Fruit fly (Drosophila melanogaster) whole organism, prepupa: Measurements from ENCODE around the gene Keap1.

ENCODE experiments used
- Blimp-1 ChIP-seq: fragments of 200-800 bp; sonication (Bioruptor generic); optimal IDR thresholded peaks from 3 replicates; lab custom pipeline; 2017; ENCODE audit warnings: missing biosample characterization, missing genetic modification characterization, mild to moderate bottlenecking, moderate library complexity, missing genetic modification reagents
- CG10631 ChIP-seq: fragments of 200-800 bp; sonication (Bioruptor generic); optimal IDR thresholded peaks from 2 replicates; lab custom pipeline; 2016; ENCODE audit warnings: missing biosample characterization, missing genetic modification characterization
- CG10669 ChIP-seq: fragments of 200-800 bp; sonication (Bioruptor generic); optimal IDR thresholded peaks from 3 replicates; lab custom pipeline; 2018; ENCODE audit warnings: missing biosample characterization, mild to moderate bottlenecking, missing genetic modification characterization, moderate library complexity
- CG11294 ChIP-seq: fragments of 200-800 bp; sonication (Bioruptor generic); IDR thresholded peaks from 2 replicates; pipeline ENCODE4 v1.3.6; 2022; ENCODE audit warnings: missing biosample characterization, missing genetic modification characterization
- CG11902 ChIP-seq: fragments of 200-800 bp; sonication (Bioruptor generic); optimal IDR thresholded peaks from 3 replicates; lab custom pipeline; 2016; ENCODE audit warnings: missing biosample characterization, missing genetic modification characterization
- CG1621 ChIP-seq: fragments of 200-800 bp; sonication (Bioruptor generic); optimal IDR thresholded peaks from 3 replicates; lab custom pipeline; 2018; ENCODE audit warnings: missing biosample characterization, mild to moderate bottlenecking, missing genetic modification characterization
- CG16779 ChIP-seq: fragments of 200-800 bp; sonication (Bioruptor generic); optimal IDR thresholded peaks from 3 replicates; lab custom pipeline; 2017; ENCODE audit warnings: missing biosample characterization, mild to moderate bottlenecking, missing genetic modification characterization
- CG3032 ChIP-seq: fragments of 200-800 bp; optimal IDR thresholded peaks from 2 replicates; lab custom pipeline; 2019; ENCODE audit warnings: missing biosample characterization, mild to moderate bottlenecking, missing genetic modification characterization, moderate library complexity
- CG31627 ChIP-seq: fragments of 200-800 bp; sonication (Bioruptor generic); optimal IDR thresholded peaks from 3 replicates; lab custom pipeline; 2016; ENCODE audit warnings: missing biosample characterization, missing genetic modification characterization
- CG32006 ChIP-seq: fragments of 200-800 bp; sonication (Bioruptor generic); optimal IDR thresholded peaks from 3 replicates; lab custom pipeline; 2017; ENCODE audit warnings: missing biosample characterization, mild to moderate bottlenecking, missing genetic modification characterization
- CG3919 ChIP-seq: fragments of 200-800 bp; sonication (Bioruptor generic); optimal IDR thresholded peaks from 3 replicates; lab custom pipeline; 2016; ENCODE audit warnings: missing biosample characterization, missing genetic modification characterization
- CG4318 ChIP-seq: fragments of 200-800 bp; sonication (Bioruptor generic); optimal IDR thresholded peaks from 3 replicates; lab custom pipeline; 2017; ENCODE audit warnings: missing biosample characterization, mild to moderate bottlenecking, missing genetic modification characterization
- CG6792 ChIP-seq: fragments of 200-800 bp; sonication (Bioruptor generic); optimal IDR thresholded peaks from 3 replicates; lab custom pipeline; 2016; ENCODE audit warnings: missing biosample characterization, missing genetic modification characterization
- CG6854 ChIP-seq: fragments of 200-800 bp; sonication (Bioruptor generic); optimal IDR thresholded peaks from 2 replicates; lab custom pipeline; 2017; ENCODE audit warnings: missing biosample characterization, mild to moderate bottlenecking, missing genetic modification characterization
- CG7368 ChIP-seq: fragments of 200-800 bp; sonication (Bioruptor generic); optimal IDR thresholded peaks from 3 replicates; lab custom pipeline; 2016; ENCODE audit warnings: missing biosample characterization, missing genetic modification characterization
- CG8119 ChIP-seq: fragments of 200-800 bp; sonication (Bioruptor generic); IDR thresholded peaks from 3 replicates; pipeline ENCODE4 v1.3.6; 2022; ENCODE audit warnings: missing biosample characterization, missing genetic modification characterization
- CG8319 ChIP-seq: fragments of 200-800 bp; sonication (Bioruptor generic); optimal IDR thresholded peaks from 3 replicates; lab custom pipeline; 2016; ENCODE audit warnings: missing biosample characterization, missing genetic modification characterization
- CG8632 ChIP-seq: fragments of 200-800 bp; sonication (Bioruptor generic); optimal IDR thresholded peaks from 3 replicates; lab custom pipeline; 2016; ENCODE audit warnings: missing biosample characterization, missing genetic modification characterization
- Eip75B ChIP-seq: fragments of 200-800 bp; sonication (Bioruptor generic); optimal IDR thresholded peaks from 3 replicates; lab custom pipeline; 2016; ENCODE audit warnings: missing biosample characterization, missing genetic modification characterization
- Eip78C ChIP-seq: fragments of 200-800 bp; sonication (Bioruptor generic); peaks from one replicate; lab custom pipeline; 2016; ENCODE audit warnings: missing biosample characterization, missing genetic modification characterization
- Eip93F ChIP-seq: fragments of 200-800 bp; sonication (Bioruptor generic); optimal IDR thresholded peaks from 2 replicates; lab custom pipeline; 2016; ENCODE audit warnings: missing biosample characterization, mild to moderate bottlenecking, missing genetic modification characterization
- Ets96B ChIP-seq: fragments of 200-800 bp; optimal IDR thresholded peaks from 2 replicates; lab custom pipeline; 2019; ENCODE audit warnings: missing biosample characterization, mild to moderate bottlenecking, missing genetic modification characterization, moderate library complexity
- Hr39 ChIP-seq: fragments of 200-800 bp; sonication (Bioruptor generic); optimal IDR thresholded peaks from 2 replicates; lab custom pipeline; 2016; ENCODE audit warnings: missing biosample characterization, missing genetic modification characterization
- Lpt ChIP-seq: fragments of 200-800 bp; sonication (Bioruptor generic); optimal IDR thresholded peaks from 3 replicates; lab custom pipeline; 2016; ENCODE audit warnings: missing biosample characterization, missing genetic modification characterization
- Met ChIP-seq: fragments of 200-800 bp; sonication (Bioruptor generic); optimal IDR thresholded peaks from 3 replicates; lab custom pipeline; 2016; ENCODE audit warnings: missing biosample characterization, missing genetic modification characterization
- OdsH ChIP-seq: fragments of 200-800 bp; sonication (Bioruptor generic); optimal IDR thresholded peaks from 3 replicates; lab custom pipeline; 2016; ENCODE audit warnings: missing biosample characterization, missing genetic modification characterization
- Smox ChIP-seq: fragments of 200-800 bp; sonication (Bioruptor generic); optimal IDR thresholded peaks from 3 replicates; lab custom pipeline; 2016; ENCODE audit warnings: missing biosample characterization, missing genetic modification characterization
- Sox102F ChIP-seq: fragments of 200-800 bp; sonication (Bioruptor generic); optimal IDR thresholded peaks from 2 replicates; lab custom pipeline; 2016; ENCODE audit warnings: missing biosample characterization, mild to moderate bottlenecking, missing genetic modification characterization
- Sox14 ChIP-seq: fragments of 200-800 bp; sonication (Bioruptor generic); optimal IDR thresholded peaks from 3 replicates; lab custom pipeline; 2016; ENCODE audit warnings: missing biosample characterization, missing genetic modification characterization
- Sox15 ChIP-seq: fragments of 200-800 bp; sonication (Bioruptor generic); optimal IDR thresholded peaks from 3 replicates; lab custom pipeline; 2016; ENCODE audit warnings: missing biosample characterization, missing genetic modification characterization
- cyc ChIP-seq: fragments of 200-800 bp; sonication (Bioruptor generic); optimal IDR thresholded peaks from 3 replicates; lab custom pipeline; 2016; ENCODE audit warnings: missing biosample characterization, missing genetic modification characterization
- dac ChIP-seq: fragments of 200-800 bp; sonication (Bioruptor generic); optimal IDR thresholded peaks from 2 replicates; lab custom pipeline; 2017; ENCODE audit warnings: missing biosample characterization, mild to moderate bottlenecking, missing genetic modification characterization
- eg ChIP-seq: fragments of 200-800 bp; sonication (Bioruptor generic); IDR thresholded peaks from 3 replicates; pipeline ENCODE4 v1.3.6; 2022; ENCODE audit warnings: missing biosample characterization, missing genetic modification characterization
- esn ChIP-seq: fragments of 200-800 bp; sonication (Bioruptor generic); optimal IDR thresholded peaks from 2 replicates; lab custom pipeline; 2016; ENCODE audit warnings: missing biosample characterization, mild to moderate bottlenecking, missing genetic modification characterization, moderate library complexity
- fd59A ChIP-seq: fragments of 200-800 bp; sonication (Bioruptor generic); optimal IDR thresholded peaks from 2 replicates; lab custom pipeline; 2017; ENCODE audit warnings: missing biosample characterization, mild to moderate bottlenecking, missing genetic modification characterization, missing genetic modification reagents
- fd85E ChIP-seq: fragments of 200-800 bp; sonication (Bioruptor generic); optimal IDR thresholded peaks from 3 replicates; lab custom pipeline; 2016; ENCODE audit warnings: missing biosample characterization, missing genetic modification characterization
- fkh ChIP-seq: fragments of 200-800 bp; sonication (Bioruptor generic); optimal IDR thresholded peaks from 3 replicates; lab custom pipeline; 2017; ENCODE audit warnings: missing biosample characterization, mild to moderate bottlenecking, missing genetic modification characterization, moderate library complexity
- lz ChIP-seq: fragments of 200-800 bp; sonication (Bioruptor generic); optimal IDR thresholded peaks from 3 replicates; lab custom pipeline; 2016; ENCODE audit warnings: missing biosample characterization, missing genetic modification characterization
- net ChIP-seq: fragments of 200-800 bp; sonication (Bioruptor generic); optimal IDR thresholded peaks from 3 replicates; lab custom pipeline; 2016; ENCODE audit warnings: missing biosample characterization, missing genetic modification characterization
- ss ChIP-seq, 2 experiments: fragments of 200-800 bp; sonication (Bioruptor generic); optimal IDR thresholded peaks; 2 replicates in 1 of 2; 3 replicates in 1 of 2; lab custom pipeline; 2017 to 2018; ENCODE audit warnings: mild to moderate bottlenecking in 2 of 2, missing biosample characterization in 2 of 2, missing genetic modification characterization in 2 of 2, moderate library complexity in 1 of 2
- svp ChIP-seq: fragments of 200-800 bp; sonication (Bioruptor generic); peaks from one replicate; lab custom pipeline; 2016; ENCODE audit warnings: missing biosample characterization, missing genetic modification characterization
- topi ChIP-seq: fragments of 200-800 bp; sonication (Bioruptor generic); optimal IDR thresholded peaks from 3 replicates; lab custom pipeline; 2016; ENCODE audit warnings: missing biosample characterization, missing genetic modification characterization
- vri ChIP-seq: fragments of 200-800 bp; sonication (Bioruptor generic); optimal IDR thresholded peaks from 3 replicates; lab custom pipeline; 2016; ENCODE audit warnings: missing biosample characterization, mild to moderate bottlenecking, missing genetic modification characterization

Keap1 gene

dm6 chr3R:17117607-17118327 lies 38.0 kb upstream of the Keap1 start (continued):
- peak; percentile 58 for TF ChIP-seq OdsH (GFP tag; lab: Kevin White, UChicago)
- TF ChIP-seq Blimp-1 (GFP tag; lab: Kevin White, UChicago): peak; percentile 15
- TF ChIP-seq CG6854: peak; percentile 14
- no peak for TF ChIP-seq Lpt (GFP tag; lab: Kevin White, UChicago)
- peak; percentile 54 for TF ChIP-seq net (GFP tag; lab: Kevin White, UChicago)
- TF ChIP-seq Sox15 (GFP tag; lab: Kevin White, UChicago): peak; percentile 37
- peak; percentile 92 for TF ChIP-seq Eip78C (GFP tag; lab: Kevin White, UChicago)
- no peak for TF ChIP-seq CG8119 (GFP tag; lab: Robert Waterston, UW)
- TF ChIP-seq svp: peak; percentile 91
- TF ChIP-seq CG10669 (GFP tag; lab: Kevin White, UChicago): peak; percentile 52
- peak; percentile 50 for TF ChIP-seq fkh (GFP tag; lab: Kevin White, UChicago)
- no peak for TF ChIP-seq Eip93F (GFP tag; lab: Kevin White, UChicago)
- peak; percentile 10 for TF ChIP-seq CG1621 (tag; lab: Kevin White, UChicago)
- peak; percentile 57 for TF ChIP-seq cyc (GFP tag; lab: Kevin White, UChicago)
- peak; percentile 68 for TF ChIP-seq lz (GFP tag; lab: Kevin White, UChicago)
- TF ChIP-seq fd59A: peak; percentile 69
- TF ChIP-seq CG31627 (GFP tag; lab: Kevin White, UChicago): peak; percentile 75
- peak; percentile 59 for TF ChIP-seq Ets96B (tag; lab: Kevin White, UChicago)
- no peak for TF ChIP-seq dac (GFP tag; lab: Kevin White, UChicago)
- TF ChIP-seq Hr39 (GFP tag; lab: Kevin White, UChicago): peak; percentile 69
- no peak for TF ChIP-seq eg
- TF ChIP-seq Sox102F: peak; percentile 77
- peak; percentile 48 for TF ChIP-seq CG6792
- no peak for TF ChIP-seq fd85E (GFP tag; lab: Kevin White, UChicago)
- peak; percentile 33 for TF ChIP-seq CG8319
- TF ChIP-seq CG4318 (GFP tag; lab: Kevin White, UChicago): peak; percentile 44
- TF ChIP-seq CG11902 (GFP tag; lab: Kevin White, UChicago): peak; percentile 43
- peak; percentile 63 for TF ChIP-seq CG32006 (GFP tag; lab: Kevin White, UChicago)
- peak; percentile 43 for TF ChIP-seq CG10631 (GFP tag; lab: Kevin White, UChicago)
- TF ChIP-seq vri (GFP tag; lab: Kevin White, UChicago): peak; percentile 62
- TF ChIP-seq Eip75B: peak; percentile 57
- no peak for TF ChIP-seq CG7368
- peak; percentile 75 for TF ChIP-seq Sox14 (GFP tag; lab: Kevin White, UChicago)
- peak; percentile 32 to 38 for TF ChIP-seq ss (GFP tag; optimal IDR thresholded peaks at IDR 0.05; lab: Kevin White, UChicago)
- no peak for TF ChIP-seq CG16779 (tag; lab: Kevin White, UChicago)
- TF ChIP-seq CG8632: peak; percentile 51
- peak; percentile 79 for TF ChIP-seq topi (GFP tag; lab: Kevin White, UChicago)
- TF ChIP-seq CG3032: peak; percentile 74
- peak; percentile 55 for TF ChIP-seq CG3919 (GFP tag; lab: Kevin White, UChicago)

- TF ChIP-seq Eip78C (GFP tag; lab: Kevin White, UChicago) (peak; percentile 55), vri (GFP tag; lab: Kevin White, UChicago) (peak; percentile 40), Met (GFP tag; lab: Kevin White, UChicago) (peak; percentile 35), esn (GFP tag; lab: Kevin White, UChicago) (peak; percentile 14), CG11294 (no peak), Smox (GFP tag; lab: Kevin White, UChicago) (no peak)
Measured at dm6 chr3R:17116231-17116630, 36.5 kb upstream of the Keap1 start.
